Worm (Caenorhabditis elegans) whole organism, mixed stage, embryonic: ENCODE measurements around the gene glb-14.

Experiments
- ceh-39 ChIP-seq: fragments of 150-350 bp; optimal IDR thresholded peaks from 2 replicates; lab custom pipeline; 2014; ENCODE audit warnings: missing biosample characterization, missing genetic modification characterization
- flh-1 ChIP-seq: fragments of 200-800 bp; sonication (Bioruptor generic); optimal IDR thresholded peaks from 2 replicates; lab custom pipeline; 2018; ENCODE audit warnings: mild to moderate bottlenecking, missing genetic modification characterization, moderate library complexity, missing compliant biosample characterization
- lin-13 ChIP-seq: fragments of 150-350 bp; optimal IDR thresholded peaks from 2 replicates; lab custom pipeline; 2014; ENCODE audit warnings: missing biosample characterization, missing genetic modification characterization
- mls-2 ChIP-seq: sonication (generic microtip); optimal IDR thresholded peaks from 2 replicates; lab custom pipeline; 2016; ENCODE audit warnings: mild to moderate bottlenecking, missing genetic modification characterization, moderate library complexity, missing compliant biosample characterization
- nhr-76 ChIP-seq: sonication (generic microtip); optimal IDR thresholded peaks from 2 replicates; lab custom pipeline; 2017; ENCODE audit warnings: missing biosample characterization, missing genetic modification characterization
- sptf-1 ChIP-seq: sonication (generic microtip); optimal IDR thresholded peaks from 2 replicates; lab custom pipeline; 2017; ENCODE audit warnings: mild to moderate bottlenecking, missing genetic modification characterization, moderate library complexity, missing compliant biosample characterization
- unc-39 ChIP-seq: fragments of 150-350 bp; optimal IDR thresholded peaks from 2 replicates; lab custom pipeline; 2014; ENCODE audit warnings: missing biosample characterization, missing genetic modification characterization
- unc-62 ChIP-seq: fragments of 150-350 bp; optimal IDR thresholded peaks from 2 replicates; lab custom pipeline; 2014; ENCODE audit warnings: missing biosample characterization, missing genetic modification reagents, missing genetic modification characterization

- TF ChIP-seq flh-1 (GFP tag; lab: Kevin White, UChicago), result peak; percentile 42
- TF ChIP-seq ceh-39 (tag; lab: Kevin White, UChicago), result no peak
- TF ChIP-seq nhr-76, result no peak
- no peak for TF ChIP-seq unc-62 (GFP tag; lab: Kevin White, UChicago)
- peak; percentile 93 for TF ChIP-seq sptf-1 (tag; lab: Kevin White, UChicago)
- peak; percentile 91 for TF ChIP-seq mls-2 (tag; lab: Kevin White, UChicago)
- TF ChIP-seq lin-13 (tag; lab: Kevin White, UChicago), result peak; percentile 6
- no peak for TF ChIP-seq unc-39 (tag; lab: Kevin White, UChicago)
Measured at ce11 chrV:15551642-15552041, 6.8 kb upstream of the glb-14 start.
